Worm (Caenorhabditis elegans) whole organism, L2 larva: ENCODE measurements around the gene F17A2.16.

Experiments
- mdl-1 ChIP-seq, 2 experiments: fragments of 150-350 bp in 1 of 2; sonication (generic microtip) in 1 of 2; optimal IDR thresholded peaks; 2 replicates each; lab custom pipeline; 2017; ENCODE audit warnings: missing biosample characterization in 2 of 2, missing genetic modification characterization in 2 of 2
- unc-55 ChIP-seq: fragments of 150-350 bp; sonication (generic microtip); optimal IDR thresholded peaks from 3 replicates; lab custom pipeline; 2014; ENCODE audit warnings: missing biosample characterization, missing genetic modification reagents, missing genetic modification characterization
- unc-62 ChIP-seq: fragments of 150-350 bp; optimal IDR thresholded peaks from 2 replicates; lab custom pipeline; 2014; ENCODE audit warnings: missing biosample characterization, missing genetic modification reagents, missing genetic modification characterization

DNA sequence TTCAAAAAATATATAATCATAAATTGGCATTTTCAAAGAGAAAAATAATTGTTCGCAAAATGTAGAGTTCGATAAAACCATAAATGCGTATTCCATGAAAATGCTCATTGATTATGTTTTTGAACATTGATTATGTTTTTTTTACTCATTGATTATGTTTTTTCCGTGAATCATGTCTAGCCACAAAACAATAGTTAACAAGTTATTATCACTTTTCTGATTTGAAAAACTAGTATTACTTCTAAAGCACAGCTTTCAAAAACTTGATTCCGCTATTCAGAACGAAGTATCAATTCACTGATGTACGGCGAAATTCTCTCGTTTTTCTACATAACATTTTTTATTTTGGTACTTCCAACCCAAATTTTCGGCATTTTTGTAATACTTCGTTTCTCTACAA lies 27.6 kb downstream of the F17A2.16 start, which contains the start of gene srd-48:
- TF ChIP-seq unc-62 (GFP tag; lab: Kevin White, UChicago) (no peak), unc-55 (GFP tag; lab: Kevin White, UChicago) (no peak), mdl-1 (tag; optimal IDR thresholded peaks at IDR 0.05; lab: Kevin White, UChicago) (no peak)
